Worm (Caenorhabditis elegans) whole organism, L4 larva: Measurements from ENCODE around the gene abts-2.

ENCODE experiments used
- F10B5.3 ChIP-seq: sonication (generic microtip); optimal IDR thresholded peaks from 2 replicates; lab custom pipeline; 2016; ENCODE audit warnings: mild to moderate bottlenecking, missing genetic modification characterization, missing compliant biosample characterization
- F26F4.8 ChIP-seq: fragments of 200-800 bp; sonication (Bioruptor generic); conservative IDR thresholded peaks from 2 replicates; pipeline ENCODE4 v1.3.6; 2022; ENCODE audit warnings: missing genetic modification characterization, missing compliant biosample characterization
- T26A8.4 ChIP-seq: fragments of 200-800 bp; sonication (Bioruptor generic); IDR thresholded peaks from 2 replicates; pipeline ENCODE4 v1.3.6; 2022; ENCODE audit warnings: missing genetic modification characterization, missing compliant biosample characterization
- Y105C5A.15 ChIP-seq: fragments of 200-800 bp; sonication (Bioruptor generic); IDR thresholded peaks from 2 replicates; pipeline ENCODE4 v1.3.6; 2022; ENCODE audit warnings: missing genetic modification characterization, missing compliant biosample characterization
- Y48G9A.11 ChIP-seq: fragments of 200-800 bp; sonication (Bioruptor generic); IDR thresholded peaks from 2 replicates; pipeline ENCODE4 v1.3.6; 2022; ENCODE audit warnings: missing genetic modification reagents, missing genetic modification characterization, missing compliant biosample characterization
- Y5F2A.4 ChIP-seq: fragments of 200-800 bp; sonication (Bioruptor generic); optimal IDR thresholded peaks from 2 replicates; lab custom pipeline; 2018; ENCODE audit warnings: mild to moderate bottlenecking, missing genetic modification characterization, missing compliant biosample characterization
- ZK337.2 ChIP-seq: fragments of 200-800 bp; sonication (Bioruptor generic); IDR thresholded peaks from 2 replicates; pipeline ENCODE4 v1.3.6; 2022; ENCODE audit warnings: missing genetic modification reagents, missing genetic modification characterization, missing compliant biosample characterization
- aha-1 ChIP-seq: fragments of 150-350 bp; peaks from one replicate; lab custom pipeline; 2014; ENCODE audit warnings: missing biosample characterization, missing genetic modification characterization
- aly-2 ChIP-seq: sonication (generic microtip); optimal IDR thresholded peaks from 2 replicates; lab custom pipeline; 2018; ENCODE audit warnings: missing biosample characterization, missing genetic modification characterization
- attf-4 ChIP-seq: sonication (generic microtip); optimal IDR thresholded peaks from 3 replicates; lab custom pipeline; 2017; ENCODE audit warnings: missing biosample characterization, missing genetic modification characterization
- ceh-20 ChIP-seq: fragments of 200-800 bp; sonication (Bioruptor generic); IDR thresholded peaks from 2 replicates; pipeline ENCODE4 v1.3.6; 2022; ENCODE audit warnings: missing genetic modification reagents, missing genetic modification characterization, missing compliant biosample characterization
- ceh-32 ChIP-seq: sonication (generic microtip); optimal IDR thresholded peaks from 2 replicates; lab custom pipeline; 2016; ENCODE audit warnings: mild to moderate bottlenecking, missing genetic modification characterization, missing compliant biosample characterization; ENCODE audit not compliant: poor library complexity
- ceh-82 ChIP-seq: sonication (generic microtip); optimal IDR thresholded peaks from 2 replicates; lab custom pipeline; 2017; ENCODE audit warnings: missing biosample characterization, missing genetic modification characterization
- ctbp-1 ChIP-seq: fragments of 200-800 bp; sonication (Bioruptor generic); IDR thresholded peaks from 2 replicates; pipeline ENCODE4 v1.3.6; 2022; ENCODE audit warnings: missing genetic modification reagents, missing genetic modification characterization, missing compliant biosample characterization
- daf-8 ChIP-seq: fragments of 200-800 bp; sonication (Bioruptor generic); IDR thresholded peaks from 2 replicates; pipeline ENCODE4 v1.3.6; 2022; ENCODE audit warnings: missing genetic modification characterization, missing compliant biosample characterization
- dmd-6 ChIP-seq: fragments of 200-800 bp; sonication (Bioruptor generic); IDR thresholded peaks from 2 replicates; pipeline ENCODE4 v1.3.6; 2022; ENCODE audit warnings: missing genetic modification reagents, missing genetic modification characterization, missing compliant biosample characterization
- dpl-1 ChIP-seq: fragments of 150-350 bp; optimal IDR thresholded peaks from 2 replicates; lab custom pipeline; 2014; ENCODE audit warnings: missing biosample characterization, missing genetic modification reagents, missing genetic modification characterization
- duxl-1 ChIP-seq: sonication (generic microtip); optimal IDR thresholded peaks from 2 replicates; lab custom pipeline; 2016; ENCODE audit warnings: mild to moderate bottlenecking, missing genetic modification characterization, moderate library complexity, missing compliant biosample characterization; ENCODE audit not compliant: poor library complexity
- hif-1 ChIP-seq, 2 experiments: sonication (generic microtip); optimal IDR thresholded peaks; 2 replicates each; lab custom pipeline; 2016 to 2017; ENCODE audit warnings: missing compliant biosample characterization in 2 of 2, missing genetic modification characterization in 2 of 2, missing genetic modification reagents in 2 of 2, missing genotype in 2 of 2, mild to moderate bottlenecking in 1 of 2
- hlh-30 ChIP-seq: sonication (generic microtip); optimal IDR thresholded peaks from 2 replicates; lab custom pipeline; 2017; ENCODE audit warnings: antibody characterized with exemption, mild to moderate bottlenecking, missing genetic modification characterization, missing compliant biosample characterization; ENCODE audit not compliant: insufficient read depth
- lim-7 ChIP-seq: fragments of 200-800 bp; sonication (Bioruptor generic); IDR thresholded peaks from 2 replicates; pipeline ENCODE4 v1.3.6; 2022; ENCODE audit warnings: missing genetic modification characterization, missing compliant biosample characterization
- lin-39 ChIP-seq: fragments of 150-350 bp; optimal IDR thresholded peaks from 2 replicates; lab custom pipeline; 2014; ENCODE audit warnings: missing biosample characterization, missing genetic modification reagents, missing genetic modification characterization
- lir-3 ChIP-seq: sonication (generic microtip); optimal IDR thresholded peaks from 2 replicates; lab custom pipeline; 2016; ENCODE audit warnings: mild to moderate bottlenecking, missing genetic modification characterization, missing compliant biosample characterization
- mep-1 ChIP-seq: fragments of 150-350 bp; sonication (generic microtip); optimal IDR thresholded peaks from 3 replicates; lab custom pipeline; 2014; ENCODE audit warnings: missing biosample characterization, missing genetic modification characterization
- nhr-41 ChIP-seq: fragments of 200-800 bp; sonication (Bioruptor generic); IDR thresholded peaks from 2 replicates; pipeline ENCODE4 v1.3.6; 2022; ENCODE audit warnings: missing genetic modification reagents, missing genetic modification characterization, missing compliant biosample characterization
- nhr-48 ChIP-seq: sonication (generic microtip); optimal IDR thresholded peaks from 2 replicates; lab custom pipeline; 2016; ENCODE audit warnings: mild to moderate bottlenecking, missing genetic modification characterization, missing compliant biosample characterization
- pha-4 ChIP-seq, 2 experiments: fragments of 150-350 bp in 1 of 2; fragments of 200-800 bp in 1 of 2; sonication (Bioruptor generic) in 1 of 2; IDR thresholded peaks in 1 of 2; optimal IDR thresholded peaks in 1 of 2; 2 replicates each; pipeline versions ENCODE4 v1.3.6 to Lab custom; 2014 to 2022; ENCODE audit warnings: missing genetic modification characterization in 2 of 2, missing genetic modification reagents in 2 of 2, missing biosample characterization in 1 of 2, missing compliant biosample characterization in 1 of 2
- php-3 ChIP-seq: fragments of 200-800 bp; sonication (Bioruptor generic); IDR thresholded peaks from 2 replicates; pipeline ENCODE4 v1.3.6; 2022; ENCODE audit warnings: missing genetic modification reagents, missing genetic modification characterization, missing compliant biosample characterization
- sdz-12 ChIP-seq: fragments of 200-800 bp; sonication (Bioruptor generic); optimal IDR thresholded peaks from 2 replicates; lab custom pipeline; 2018; ENCODE audit warnings: mild to moderate bottlenecking, missing genetic modification characterization, missing compliant biosample characterization
- spr-3 ChIP-seq: fragments of 200-800 bp; sonication (Bioruptor generic); optimal IDR thresholded peaks from 2 replicates; lab custom pipeline; 2018; ENCODE audit warnings: mild to moderate bottlenecking, missing genetic modification characterization, missing compliant biosample characterization
- tag-97 ChIP-seq: fragments of 200-800 bp; sonication (Bioruptor generic); IDR thresholded peaks from 2 replicates; pipeline ENCODE4 v1.3.6; 2022; ENCODE audit warnings: missing genetic modification characterization, missing compliant biosample characterization
- unc-39 ChIP-seq: sonication (generic microtip); optimal IDR thresholded peaks from 2 replicates; lab custom pipeline; 2017; ENCODE audit warnings: missing biosample characterization, missing genetic modification characterization
- unc-62 ChIP-seq, 3 experiments: fragments of 150-350 bp in 1 of 3; sonication (generic microtip); optimal IDR thresholded peaks in 2 of 3; peaks in 1 of 3; 1 replicate in 1 of 3; 2 replicates in 2 of 3; lab custom pipeline; 2014 to 2017; ENCODE audit warnings: missing biosample characterization in 3 of 3, missing genetic modification characterization in 3 of 3, missing genetic modification reagents in 3 of 3, missing genotype in 1 of 3
- zag-1 ChIP-seq: fragments of 150-350 bp; optimal IDR thresholded peaks from 2 replicates; lab custom pipeline; 2014; ENCODE audit warnings: missing biosample characterization, missing genetic modification characterization
- zfp-2 ChIP-seq: sonication (generic microtip); optimal IDR thresholded peaks from 2 replicates; lab custom pipeline; 2016; ENCODE audit warnings: mild to moderate bottlenecking, missing genetic modification characterization, missing compliant biosample characterization
- zip-11 ChIP-seq: fragments of 200-800 bp; sonication (Bioruptor generic); IDR thresholded peaks from 2 replicates; pipeline ENCODE4 v1.3.6; 2022; ENCODE audit warnings: missing genetic modification characterization, missing compliant biosample characterization

Gene abts-2

DNA sequence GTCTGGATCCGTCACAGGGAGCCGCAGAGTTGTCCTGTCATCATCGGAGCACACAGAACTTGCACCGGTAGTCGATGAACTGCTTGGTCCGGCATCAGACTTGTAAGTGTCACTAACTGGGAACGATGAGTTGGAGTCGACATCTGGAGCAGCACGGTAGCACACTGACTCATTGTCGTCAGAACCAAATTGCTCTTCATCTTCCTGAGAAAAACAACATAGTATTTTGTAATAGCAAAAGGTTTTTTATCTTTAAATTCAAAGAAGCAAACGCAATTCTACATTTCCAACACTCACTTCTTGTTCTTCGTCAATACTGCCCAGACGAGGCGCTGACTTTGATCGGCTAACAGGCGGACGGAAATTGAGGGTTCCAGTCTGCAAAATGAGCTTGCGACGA lies 5.1 kb downstream of the abts-2 start:
- TF ChIP-seq T26A8.4 = no peak
- TF ChIP-seq lim-7 (GFP tag; lab: Robert Waterston, UW) = no peak
- TF ChIP-seq unc-62 (GFP tag; optimal IDR thresholded peaks at IDR 0.05 in 1 of 2; lab: Kevin White, UChicago) = no peak
- no peak for TF ChIP-seq unc-62 (tag; optimal IDR thresholded peaks at IDR 0.05; lab: Kevin White, UChicago)
- TF ChIP-seq mep-1 (tag; lab: Kevin White, UChicago) = no peak

DNA sequence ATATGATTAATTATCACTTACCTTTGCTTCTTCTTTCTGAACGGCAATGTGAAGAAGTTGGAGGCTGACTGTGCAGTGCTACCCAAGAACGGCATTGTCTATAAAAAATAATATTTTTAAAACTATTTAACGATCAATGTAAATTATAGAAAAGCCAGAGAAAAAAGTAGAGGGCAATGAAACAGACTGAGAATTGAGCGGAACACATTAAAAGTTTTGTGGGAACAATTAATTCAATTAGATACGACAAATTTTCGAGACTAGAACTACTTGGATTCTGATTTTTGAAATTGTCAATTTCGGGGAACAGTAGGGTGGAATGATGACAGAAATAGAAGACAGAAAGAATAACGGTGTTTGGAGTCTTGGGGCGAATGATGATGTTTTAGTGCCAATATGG lies 6.1 kb downstream of the abts-2 start, which contains the start of gene F52D10.2:
F52D10.2 (minus strand) TSS at position 101 of the 400 bp plus-strand sequence.
- TF ChIP-seq ctbp-1 (GFP tag; lab: Robert Waterston, UW) (no peak), dmd-6 (no peak), F10B5.3 (tag; lab: Kevin White, UChicago) (no peak), tag-97 (no peak), pha-4 (GFP tag; IDR thresholded peaks at IDR 0.05; lab: Robert Waterston, UW) (no peak), pha-4 (tag; optimal IDR thresholded peaks at IDR 0.05; lab: Kevin White, UChicago) (no peak)
- TF ChIP-seq, all 104 proteins: peak for 0

DNA sequence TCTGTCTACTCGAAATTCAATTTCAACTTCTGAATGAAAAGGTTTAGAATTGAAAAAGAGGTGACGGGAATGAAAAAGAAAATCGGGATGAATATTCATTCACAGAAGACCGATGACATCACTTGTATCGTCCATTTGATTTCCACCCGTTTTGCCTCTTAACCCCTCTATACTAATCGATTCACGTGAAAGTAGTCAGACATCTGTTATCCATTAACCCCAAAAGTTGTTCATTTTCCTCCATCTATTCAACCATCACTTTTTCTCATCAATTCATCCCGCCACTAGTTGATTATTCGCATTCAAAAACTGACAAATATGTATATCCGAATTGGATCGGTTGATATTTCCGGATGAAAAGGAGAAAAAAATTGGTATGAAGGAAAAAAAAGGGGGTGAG lies 7.1 kb downstream of the abts-2 start:
- TF ChIP-seq nhr-48 (tag; lab: Kevin White, UChicago) (no peak), zip-11 (GFP tag; lab: Robert Waterston, UW) (no peak), aly-2 (no peak), zag-1 (no peak), daf-8 (no peak), ctbp-1 (GFP tag; lab: Robert Waterston, UW) (no peak), ceh-20 (GFP tag; lab: Robert Waterston, UW) (no peak), spr-3 (no peak), Y105C5A.15 (GFP tag; lab: Robert Waterston, UW) (no peak)

DNA sequence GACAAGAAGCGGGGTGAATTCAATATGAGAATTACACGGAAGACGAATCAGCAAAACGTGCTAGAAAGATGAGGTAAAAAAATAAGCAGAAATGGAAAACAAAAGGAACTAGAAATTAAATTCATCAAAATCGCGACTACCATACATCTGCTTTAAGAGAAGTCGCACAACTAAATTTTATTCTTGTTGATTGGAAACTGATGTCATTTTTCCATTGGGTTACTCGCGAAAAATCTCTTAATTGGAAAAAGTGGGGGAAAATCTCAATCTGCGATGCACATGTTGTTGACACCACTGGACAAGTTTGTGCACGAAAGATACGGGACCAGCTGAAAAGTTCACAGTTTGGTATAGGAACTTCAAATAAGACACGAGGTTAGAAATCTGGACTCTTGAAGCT lies 11.4 kb downstream of the abts-2 start:
- TF ChIP-seq ceh-82 (no peak), aha-1 (peak; percentile 5)
- TF ChIP-seq, all 104 proteins: peak for 1

DNA sequence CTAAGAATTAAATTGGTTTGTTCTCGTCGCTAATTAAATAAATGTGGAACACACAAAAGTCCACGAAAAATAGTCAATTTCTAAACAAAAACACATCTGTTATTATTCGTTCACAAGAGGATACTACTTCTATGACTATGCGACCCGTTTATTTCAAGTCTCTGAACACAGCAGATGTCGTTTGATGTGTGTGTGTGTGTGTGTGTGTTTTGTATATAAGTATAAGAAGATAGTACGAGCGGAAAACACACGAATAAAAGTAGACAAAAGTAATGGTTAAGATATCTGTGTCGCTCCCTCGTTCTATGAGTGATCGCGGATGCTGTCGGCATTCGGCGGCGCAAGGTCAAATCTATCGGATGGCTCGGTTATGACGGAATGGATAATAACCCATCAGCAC lies 13.4 kb downstream of the abts-2 start:
- TF ChIP-seq zfp-2 (tag; lab: Kevin White, UChicago) = no peak
- TF ChIP-seq zag-1 = no peak
- TF ChIP-seq sdz-12 (GFP tag; lab: Kevin White, UChicago) = no peak
- no peak for TF ChIP-seq php-3 (GFP tag; lab: Robert Waterston, UW)
- no peak for TF ChIP-seq hif-1 (tag; optimal IDR thresholded peaks at IDR 0.05; lab: Kevin White, UChicago)
- TF ChIP-seq nhr-41 (GFP tag; lab: Robert Waterston, UW) = no peak
- no peak for TF ChIP-seq lin-39 (tag; lab: Kevin White, UChicago)
- no peak for TF ChIP-seq lir-3
- TF ChIP-seq dpl-1 (GFP tag; lab: Kevin White, UChicago) = no peak
- TF ChIP-seq unc-39 (tag; lab: Kevin White, UChicago) = no peak
- TF ChIP-seq hlh-30 = no peak
- no peak for TF ChIP-seq ceh-32 (tag; lab: Kevin White, UChicago)
- no peak for TF ChIP-seq F26F4.8 (GFP tag; lab: Robert Waterston, UW)
- no peak for TF ChIP-seq attf-4 (tag; lab: Kevin White, UChicago)
- no peak for TF ChIP-seq ZK337.2
- TF ChIP-seq nhr-48 (tag; lab: Kevin White, UChicago) = no peak
- no peak for TF ChIP-seq aha-1
- TF ChIP-seq Y48G9A.11 (GFP tag; lab: Robert Waterston, UW) = no peak
- no peak for TF ChIP-seq Y5F2A.4 (GFP tag; lab: Kevin White, UChicago)
- TF ChIP-seq duxl-1 (tag; lab: Kevin White, UChicago) = no peak
